Worm (Caenorhabditis elegans): ENCODE results near the gene srr-8.

The srr-8 gene

DNA sequence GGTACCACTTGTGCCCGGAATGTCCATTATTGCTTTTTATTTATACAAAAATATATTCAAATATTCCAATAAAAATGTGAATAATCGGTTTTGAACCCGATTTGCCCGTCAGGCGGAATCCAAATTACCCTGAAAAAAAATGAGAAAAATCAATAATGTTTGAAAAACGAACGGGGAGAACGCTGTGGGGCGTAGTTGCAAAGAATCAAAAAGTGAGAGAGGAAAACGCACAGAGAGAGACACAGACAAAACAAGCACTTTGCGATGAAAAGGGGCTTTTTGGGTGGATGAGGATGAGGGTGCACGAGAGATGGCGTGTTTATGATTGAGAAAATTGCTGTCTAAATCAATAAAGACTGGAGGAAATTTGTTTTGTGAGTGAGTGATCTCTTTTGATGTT is 38.5 kb upstream of the srr-8 start, which contains the start of gene tam-1:
TSS of gene tam-1 (minus strand) at position 135 of the 400 bp plus-strand sequence.
- peak; percentile 27 for TF ChIP-seq ceh-48 (tag; optimal IDR thresholded peaks at IDR 0.05)
- peak; percentile 13 for TF ChIP-seq unc-55 (GFP tag; optimal IDR thresholded peaks at IDR 0.05)
- peak; percentile 14 for TF ChIP-seq nfya-1 (tag; optimal IDR thresholded peaks at IDR 0.05)
- TF ChIP-seq unc-42 (tag; optimal IDR thresholded peaks at IDR 0.05), result peak; percentile 33
- no peak for TF ChIP-seq pat-9 (tag; optimal IDR thresholded peaks at IDR 0.05)
- TF ChIP-seq che-1 (tag; optimal IDR thresholded peaks at IDR 0.05), result no peak
- TF ChIP-seq pros-1 (tag; optimal IDR thresholded peaks at IDR 0.05), result no peak

DNA sequence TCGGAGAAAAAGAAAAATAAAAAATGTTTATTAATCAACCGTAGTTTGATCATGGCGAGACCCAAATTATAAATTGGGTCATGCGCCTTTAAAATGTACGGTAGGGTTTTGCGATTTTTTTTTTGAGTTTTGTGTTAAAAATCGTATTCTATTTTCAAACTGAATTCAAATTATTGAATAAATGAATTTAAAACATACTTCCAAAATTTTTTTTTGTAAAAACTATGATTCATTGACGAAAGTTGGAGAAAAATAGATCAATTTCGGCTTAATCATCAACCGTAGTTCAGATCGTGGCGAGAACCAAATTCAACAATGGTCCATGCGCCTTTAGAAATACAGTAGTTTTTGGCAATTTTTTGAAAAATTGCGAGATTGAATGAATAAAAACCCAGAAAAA is 37.9 kb upstream of the srr-8 start:
- TF ChIP-seq Y22D7AL.16 (tag; optimal IDR thresholded peaks at IDR 0.05), result no peak
- TF ChIP-seq pros-1 (tag; optimal IDR thresholded peaks at IDR 0.05), result no peak
- TF ChIP-seq rnt-1 (tag; optimal IDR thresholded peaks at IDR 0.05), result no peak
- TF ChIP-seq elt-4 (tag; optimal IDR thresholded peaks at IDR 0.05), result no peak

DNA sequence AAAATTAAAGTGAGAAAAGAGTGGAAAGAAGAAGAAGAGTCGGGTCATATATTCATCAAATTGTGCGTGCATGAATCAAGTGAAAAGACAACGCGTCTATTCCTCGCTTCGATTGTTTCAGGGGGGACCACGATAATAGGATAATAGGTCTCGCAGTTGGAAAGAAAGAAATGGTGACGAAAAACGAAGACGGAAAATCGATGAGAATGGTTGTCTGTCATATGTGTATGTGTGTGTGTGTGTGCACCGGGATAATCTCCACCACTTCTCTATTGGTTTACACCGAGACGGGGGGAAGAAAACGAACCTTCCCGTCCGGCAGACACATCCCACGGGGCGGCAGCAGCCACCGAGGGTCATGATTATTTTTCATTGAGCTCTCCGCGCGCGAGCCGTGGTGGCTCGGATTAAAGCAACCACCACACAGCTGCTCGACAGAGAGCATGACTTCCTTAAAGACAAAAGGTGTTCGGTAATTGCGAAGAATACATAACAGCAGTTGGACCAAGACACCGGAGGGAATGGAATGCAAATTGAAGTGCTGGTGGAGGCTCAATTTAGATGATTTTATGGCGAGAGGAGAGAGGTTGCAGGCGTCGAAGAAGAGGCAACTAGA is 37.4 kb upstream of the srr-8 start:
- TF ChIP-seq elt-4 (tag; optimal IDR thresholded peaks at IDR 0.05) (no peak), unc-86 (tag; optimal IDR thresholded peaks at IDR 0.05) (no peak), odd-2 (tag; optimal IDR thresholded peaks at IDR 0.05) (no peak), unc-55 (GFP tag; optimal IDR thresholded peaks at IDR 0.05) (peak; percentile 81), hlh-6 (tag; optimal IDR thresholded peaks at IDR 0.05) (peak; percentile 39), tbx-2 (tag; optimal IDR thresholded peaks at IDR 0.05) (peak; percentile 45), fkh-6 (tag; optimal IDR thresholded peaks at IDR 0.05) (peak; percentile 16), dmd-4 (tag; optimal IDR thresholded peaks at IDR 0.05; ENCODE audit: borderline replicate concordance) (no peak), unc-3 (GFP tag; conservative IDR thresholded peaks at IDR 0.05) (no peak), unc-3 (tag; optimal IDR thresholded peaks at IDR 0.05) (peak; percentile 20), pag-3 (tag; optimal IDR thresholded peaks at IDR 0.05; ENCODE audit: borderline replicate concordance) (no peak), sox-4 (tag; optimal IDR thresholded peaks at IDR 0.05) (no peak), C08G9.2 (tag; optimal IDR thresholded peaks at IDR 0.05) (no peak), zip-5 (tag; optimal IDR thresholded peaks at IDR 0.05) (no peak), pha-2 (tag; optimal IDR thresholded peaks at IDR 0.05) (peak; percentile 13), F13H6.1 (tag; optimal IDR thresholded peaks at IDR 0.05) (no peak), ceh-48 (tag; optimal IDR thresholded peaks at IDR 0.05) (peak; percentile 51), lim-6 (tag; optimal IDR thresholded peaks at IDR 0.05) (no peak), T23F11.4 (GFP tag; optimal IDR thresholded peaks at IDR 0.05) (no peak), hlh-30 (tag; optimal IDR thresholded peaks at IDR 0.05; ENCODE audit: insufficient read depth) (peak; percentile 7), nhr-11 (tag; optimal IDR thresholded peaks at IDR 0.05) (no peak), rnt-1 (tag; optimal IDR thresholded peaks at IDR 0.05) (peak; percentile 34), ref-2 (tag; optimal IDR thresholded peaks at IDR 0.05) (peak; percentile 64), ceh-19 (GFP tag; optimal IDR thresholded peaks at IDR 0.05) (peak; percentile 60), Y22D7AL.16 (tag; optimal IDR thresholded peaks at IDR 0.05) (no peak), ahr-1 (tag; optimal IDR thresholded peaks at IDR 0.05) (no peak), eyg-1 (tag; optimal IDR thresholded peaks at IDR 0.05) (no peak), ttx-3 (tag; optimal IDR thresholded peaks at IDR 0.05) (no peak), sdc-2 (tag; optimal IDR thresholded peaks at IDR 0.05) (no peak), pros-1 (tag; optimal IDR thresholded peaks at IDR 0.05) (no peak), C38D4.7 (GFP tag; optimal IDR thresholded peaks at IDR 0.05) (no peak), gmeb-2 (tag; optimal IDR thresholded peaks at IDR 0.05) (no peak), ceh-9 (tag; optimal IDR thresholded peaks at IDR 0.05) (no peak), che-1 (tag; optimal IDR thresholded peaks at IDR 0.05) (no peak), ceh-34 (tag; optimal IDR thresholded peaks at IDR 0.05) (peak; percentile 71), ets-4 (tag; optimal IDR thresholded peaks at IDR 0.05) (no peak), hlh-15 (tag; optimal IDR thresholded peaks at IDR 0.05) (no peak), ama-1 (optimal IDR thresholded peaks at IDR 0.05) (no peak), pat-9 (tag; optimal IDR thresholded peaks at IDR 0.05) (peak; percentile 21), tbx-7 (tag; optimal IDR thresholded peaks at IDR 0.05) (no peak), fkh-10 (GFP tag; optimal IDR thresholded peaks at IDR 0.05) (no peak), lin-11 (tag; optimal IDR thresholded peaks at IDR 0.05) (no peak), hlh-13 (GFP tag; optimal IDR thresholded peaks at IDR 0.05) (no peak), pax-1 (tag; optimal IDR thresholded peaks at IDR 0.05) (no peak), sox-2 (GFP tag; IDR thresholded peaks at IDR 0.05) (no peak), ceh-22 (tag; optimal IDR thresholded peaks at IDR 0.05) (no peak)

Data from whole organism, late embryonic.